Fruit fly (Drosophila melanogaster) whole organism, embryonic: Measurements from ENCODE around the gene CG3909.
A peak's percentile ranks its signal among the peaks of the same experiment; 100 is the strongest.

Experiments used
- CG10321 ChIP-seq: fragments of 200-800 bp; sonication (Bioruptor generic); IDR thresholded peaks from 2 replicates; pipeline ENCODE4 v1.3.6; 2022; ENCODE audit warnings: missing biosample characterization, missing genetic modification characterization
- CG10565 ChIP-seq: fragments of 200-800 bp; sonication (Bioruptor generic); optimal IDR thresholded peaks from 3 replicates; lab custom pipeline; 2016; ENCODE audit warnings: missing biosample characterization, mild to moderate bottlenecking, missing genetic modification characterization
- CG11695 ChIP-seq: fragments of 200-800 bp; sonication (Bioruptor generic); IDR thresholded peaks from 3 replicates; pipeline ENCODE4 v1.3.6; 2022; ENCODE audit warnings: missing biosample characterization, missing genetic modification characterization
- CG12071 ChIP-seq: fragments of 200-800 bp; sonication (Bioruptor generic); optimal IDR thresholded peaks from 3 replicates; lab custom pipeline; 2018; ENCODE audit warnings: missing biosample characterization, mild to moderate bottlenecking, missing genetic modification characterization
- CG13296 ChIP-seq: fragments of 200-800 bp; sonication (Bioruptor generic); optimal IDR thresholded peaks from 3 replicates; lab custom pipeline; 2018; ENCODE audit warnings: missing biosample characterization, mild to moderate bottlenecking, missing genetic modification characterization
- CG13894 ChIP-seq: fragments of 200-800 bp; sonication (Bioruptor generic); optimal IDR thresholded peaks from 3 replicates; lab custom pipeline; 2018; ENCODE audit warnings: missing biosample characterization, mild to moderate bottlenecking, missing genetic modification characterization, moderate library complexity
- CG15073 ChIP-seq: fragments of 200-800 bp; sonication (Bioruptor generic); optimal IDR thresholded peaks from 2 replicates; lab custom pipeline; 2016; ENCODE audit warnings: missing biosample characterization, missing genetic modification characterization
- CG16863 ChIP-seq: fragments of 200-800 bp; sonication (Bioruptor generic); optimal IDR thresholded peaks from 3 replicates; lab custom pipeline; 2016; ENCODE audit warnings: missing biosample characterization, missing genetic modification characterization
- CG17385 ChIP-seq: fragments of 200-800 bp; sonication (Bioruptor generic); optimal IDR thresholded peaks from 3 replicates; lab custom pipeline; 2018; ENCODE audit warnings: missing biosample characterization, mild to moderate bottlenecking, missing genetic modification characterization
- CG17802 ChIP-seq: fragments of 200-800 bp; sonication (Bioruptor generic); optimal IDR thresholded peaks from 2 replicates; lab custom pipeline; 2018; ENCODE audit warnings: missing biosample characterization, mild to moderate bottlenecking, missing genetic modification characterization, moderate library complexity
- CG18764 ChIP-seq: fragments of 200-800 bp; sonication (Bioruptor generic); optimal IDR thresholded peaks from 3 replicates; lab custom pipeline; 2016; ENCODE audit warnings: missing biosample characterization, missing genetic modification characterization
- CG30431 ChIP-seq: fragments of 200-800 bp; sonication (Bioruptor generic); optimal IDR thresholded peaks from 2 replicates; lab custom pipeline; 2017; ENCODE audit warnings: missing biosample characterization, missing genetic modification characterization
- CG34376 ChIP-seq: fragments of 200-800 bp; sonication (Bioruptor generic); optimal IDR thresholded peaks from 2 replicates; lab custom pipeline; 2018; ENCODE audit warnings: missing biosample characterization, mild to moderate bottlenecking, missing genetic modification characterization
- CG6813 ChIP-seq: fragments of 200-800 bp; sonication (Bioruptor generic); optimal IDR thresholded peaks from 2 replicates; lab custom pipeline; 2017; ENCODE audit warnings: missing biosample characterization, missing genetic modification characterization, mild to moderate bottlenecking, moderate library complexity, missing genetic modification reagents
- CG7372 ChIP-seq: fragments of 200-800 bp; sonication (Bioruptor generic); IDR thresholded peaks from 2 replicates; pipeline ENCODE4 v1.3.6; 2022; ENCODE audit warnings: missing biosample characterization, missing genetic modification characterization
- CG8281 ChIP-seq: fragments of 200-800 bp; sonication (Bioruptor generic); optimal IDR thresholded peaks from 2 replicates; lab custom pipeline; 2018; ENCODE audit warnings: missing biosample characterization, mild to moderate bottlenecking, missing genetic modification characterization, moderate library complexity
- CHES-1-like ChIP-seq: fragments of 200-800 bp; sonication (Bioruptor generic); optimal IDR thresholded peaks from 2 replicates; lab custom pipeline; 2016; ENCODE audit warnings: missing biosample characterization, missing genetic modification characterization
- Chrac-16 ChIP-seq: fragments of 200-800 bp; sonication (Bioruptor generic); optimal IDR thresholded peaks from 3 replicates; lab custom pipeline; 2016; ENCODE audit warnings: missing biosample characterization, missing genetic modification characterization
- CoRest ChIP-seq: fragments of 200-800 bp; sonication (Bioruptor generic); optimal IDR thresholded peaks from 3 replicates; lab custom pipeline; 2018; ENCODE audit warnings: missing biosample characterization, mild to moderate bottlenecking, missing genetic modification characterization, moderate library complexity
- Dfd ChIP-seq, 2 experiments: fragments of >200 bp; optimal IDR thresholded peaks; 2 replicates each; lab custom pipeline; 2017; ENCODE audit warnings: missing biosample characterization in 2 of 2, missing genetic modification characterization in 2 of 2
- Drgx ChIP-seq: fragments of 200-800 bp; sonication (Bioruptor generic); IDR thresholded peaks from 2 replicates; pipeline ENCODE4 v1.3.6; 2022; ENCODE audit warnings: missing biosample characterization, missing genetic modification characterization
- Ets65A ChIP-seq: fragments of 200-800 bp; sonication (Bioruptor generic); peaks from one replicate; lab custom pipeline; 2016; ENCODE audit warnings: missing biosample characterization, missing genetic modification characterization
- Hand ChIP-seq: fragments of 200-800 bp; sonication (Bioruptor generic); optimal IDR thresholded peaks from 2 replicates; lab custom pipeline; 2017; ENCODE audit warnings: mild to moderate bottlenecking, missing biosample characterization, missing genetic modification reagents, missing genetic modification characterization
- Hey ChIP-seq: fragments of 200-800 bp; sonication (Bioruptor generic); optimal IDR thresholded peaks from 3 replicates; lab custom pipeline; 2018; ENCODE audit warnings: missing biosample characterization, mild to moderate bottlenecking, missing genetic modification characterization
- Hmr ChIP-seq: fragments of 200-800 bp; sonication (Bioruptor generic); optimal IDR thresholded peaks from 3 replicates; lab custom pipeline; 2017; ENCODE audit warnings: mild to moderate bottlenecking, missing biosample characterization, missing genetic modification reagents, missing genetic modification characterization
- Jarid2 ChIP-seq: fragments of 200-800 bp; sonication (Bioruptor generic); optimal IDR thresholded peaks from 3 replicates; lab custom pipeline; 2017; ENCODE audit warnings: mild to moderate bottlenecking, missing biosample characterization, missing genetic modification reagents, missing genetic modification characterization
- MBD-R2 ChIP-seq: fragments of 200-800 bp; sonication (Bioruptor generic); IDR thresholded peaks from 2 replicates; pipeline ENCODE4 v1.3.6; 2022; ENCODE audit warnings: missing biosample characterization, missing genetic modification characterization
- Mad ChIP-seq: fragments of 200-800 bp; sonication (Bioruptor generic); optimal IDR thresholded peaks from 2 replicates; lab custom pipeline; 2016; ENCODE audit warnings: missing biosample characterization, missing genetic modification characterization
- Med ChIP-seq: fragments of 200-800 bp; sonication (Bioruptor generic); peaks from one replicate; lab custom pipeline; 2016; ENCODE audit warnings: missing biosample characterization, missing genetic modification characterization, mild to moderate bottlenecking, inconsistent platforms, moderate library complexity
- Ravus ChIP-seq: fragments of 200-800 bp; sonication (Bioruptor generic); IDR thresholded peaks from 2 replicates; pipeline ENCODE4 v1.3.6; 2022; ENCODE audit warnings: missing biosample characterization, missing genetic modification characterization
- Spps ChIP-seq: fragments of 200-800 bp; sonication (Bioruptor generic); optimal IDR thresholded peaks from 2 replicates; lab custom pipeline; 2018; ENCODE audit warnings: missing biosample characterization, mild to moderate bottlenecking, missing genetic modification characterization
- Xbp1 ChIP-seq: fragments of 200-800 bp; sonication (Bioruptor generic); optimal IDR thresholded peaks from 3 replicates; lab custom pipeline; 2016; ENCODE audit warnings: missing biosample characterization, mild to moderate bottlenecking, missing genetic modification characterization
- ase ChIP-seq: fragments of 200-800 bp; sonication (Bioruptor generic); IDR thresholded peaks from 3 replicates; pipeline ENCODE4 v1.3.6; 2022; ENCODE audit warnings: missing biosample characterization, missing genetic modification characterization
- bigmax ChIP-seq: fragments of 200-800 bp; sonication (Bioruptor generic); optimal IDR thresholded peaks from 2 replicates; lab custom pipeline; 2018; ENCODE audit warnings: missing biosample characterization, mild to moderate bottlenecking, missing genetic modification characterization
- crp ChIP-seq, 2 experiments: fragments of 200-800 bp; sonication (Bioruptor generic); optimal IDR thresholded peaks; 2 replicates in 1 of 2; 3 replicates in 1 of 2; lab custom pipeline; 2017; ENCODE audit warnings: missing biosample characterization in 2 of 2, missing genetic modification characterization in 2 of 2, mild to moderate bottlenecking in 1 of 2, moderate library complexity in 1 of 2
- cwo ChIP-seq: fragments of 200-800 bp; sonication (Bioruptor generic); optimal IDR thresholded peaks from 3 replicates; lab custom pipeline; 2017; ENCODE audit warnings: missing biosample characterization, missing genetic modification characterization, mild to moderate bottlenecking, moderate library complexity, missing genetic modification reagents
- ewg ChIP-seq: fragments of 200-800 bp; sonication (Bioruptor generic); optimal IDR thresholded peaks from 3 replicates; lab custom pipeline; 2017; ENCODE audit warnings: mild to moderate bottlenecking, missing biosample characterization, missing genetic modification reagents, missing genetic modification characterization
- exex ChIP-seq: fragments of 200-800 bp; sonication (Bioruptor generic); optimal IDR thresholded peaks from 4 replicates; lab custom pipeline; 2018; ENCODE audit warnings: missing biosample characterization, mild to moderate bottlenecking, missing genetic modification characterization, moderate library complexity
- gro ChIP-seq: fragments of 200-800 bp; sonication (Bioruptor generic); optimal IDR thresholded peaks from 2 replicates; lab custom pipeline; 2016; ENCODE audit warnings: missing biosample characterization, missing genetic modification characterization
- jigr1 ChIP-seq: fragments of 200-800 bp; sonication (Bioruptor generic); IDR thresholded peaks from 3 replicates; pipeline ENCODE4 v1.3.6; 2022; ENCODE audit warnings: missing biosample characterization, missing genetic modification characterization
- nerfin-2 ChIP-seq: fragments of 200-800 bp; sonication (Bioruptor generic); IDR thresholded peaks from 2 replicates; pipeline ENCODE4 v1.3.6; 2022; ENCODE audit warnings: missing biosample characterization, missing genetic modification characterization; ENCODE audit not compliant: partially characterized antibody
- pan ChIP-seq, 4 experiments: fragments of >200 bp in 3 of 4; fragments of 200-800 bp in 1 of 4; sonication (Bioruptor generic) in 1 of 4; optimal IDR thresholded peaks in 3 of 4; IDR thresholded peaks in 1 of 4; 2 replicates each; pipeline versions ENCODE4 v1.3.6 to Lab custom; 2017 to 2022; ENCODE audit warnings: missing biosample characterization in 2 of 4, missing genetic modification characterization in 2 of 4, mixed read lengths in 1 of 4
- psq ChIP-seq: fragments of 200-800 bp; sonication (Bioruptor generic); optimal IDR thresholded peaks from 2 replicates; lab custom pipeline; 2017; ENCODE audit warnings: missing biosample characterization, missing genetic modification characterization
- slbo ChIP-seq: fragments of 200-800 bp; sonication (Bioruptor generic); IDR thresholded peaks from 2 replicates; pipeline ENCODE4 v1.3.6; 2022; ENCODE audit warnings: missing biosample characterization, missing genetic modification characterization
- tna ChIP-seq: fragments of 200-800 bp; sonication (Bioruptor generic); IDR thresholded peaks from 2 replicates; pipeline ENCODE4 v1.3.6; 2022; ENCODE audit warnings: missing biosample characterization, missing genetic modification characterization; ENCODE audit not compliant: partially characterized antibody
- unpg ChIP-seq: fragments of 200-800 bp; sonication (Bioruptor generic); optimal IDR thresholded peaks from 3 replicates; lab custom pipeline; 2018; ENCODE audit warnings: missing biosample characterization, mild to moderate bottlenecking, missing genetic modification characterization, moderate library complexity
- wek ChIP-seq: fragments of 200-800 bp; sonication (Bioruptor generic); optimal IDR thresholded peaks from 3 replicates; lab custom pipeline; 2018; ENCODE audit warnings: missing biosample characterization, mild to moderate bottlenecking, missing genetic modification characterization, moderate library complexity
- zf30C ChIP-seq: fragments of 200-800 bp; sonication (Bioruptor generic); optimal IDR thresholded peaks from 3 replicates; lab custom pipeline; 2018; ENCODE audit warnings: missing biosample characterization, mild to moderate bottlenecking, missing genetic modification characterization

The CG3909 gene

dm6 chr3R:10093252-10094030 is 50.4 kb downstream of the CG3909 start (continued):
- TF ChIP-seq Dfd (GFP tag; optimal IDR thresholded peaks at IDR 0.05; lab: Kevin White, UChicago) = no peak
- no peak for TF ChIP-seq tna (GFP tag; lab: Robert Waterston, UW)
- TF ChIP-seq Hey (tag; lab: Kevin White, UChicago) = no peak
- no peak for TF ChIP-seq wek (GFP tag; lab: Kevin White, UChicago)
- peak; percentile 18 for TF ChIP-seq CG13296
- no peak for TF ChIP-seq zf30C
- TF ChIP-seq ase (GFP tag; lab: Robert Waterston, UW) = 0 out of 3 replicates have a peak, but pooled peaks have one; percentile 28
- no peak for TF ChIP-seq CG16863 (GFP tag; lab: Kevin White, UChicago)
- peak; percentile 27 for TF ChIP-seq gro (GFP tag; lab: Kevin White, UChicago)
- TF ChIP-seq Spps (tag; lab: Kevin White, UChicago) = no peak
- TF ChIP-seq Jarid2 = peak; percentile 88
- TF ChIP-seq Med (GFP tag; lab: Kevin White, UChicago) = peak; percentile 84
- no peak for TF ChIP-seq MBD-R2
- no peak for TF ChIP-seq Chrac-16
- no peak for TF ChIP-seq CG17802 (tag; lab: Kevin White, UChicago)
- TF ChIP-seq nerfin-2 (GFP tag; lab: Robert Waterston, UW) = 0 out of 2 replicates have a peak, but pooled peaks have one; percentile 37
- no peak for TF ChIP-seq CG8281
- peak; percentile 56 for TF ChIP-seq CG34376 (GFP tag; lab: Kevin White, UChicago)
- TF ChIP-seq pan (optimal IDR thresholded peaks at IDR 0.05; lab: Kevin White, UChicago) = no peak
- TF ChIP-seq pan (GFP tag; optimal IDR thresholded peaks at IDR 0.05 in 1 of 2, IDR thresholded peaks at IDR 0.05 in 1 of 2) = peak in 1 of 2 experiments; percentile 14
- peak; percentile 3 for TF ChIP-seq exex (tag; lab: Kevin White, UChicago)
- peak; percentile 23 for TF ChIP-seq CG17385
- peak; percentile 27 for TF ChIP-seq Xbp1 (GFP tag; lab: Kevin White, UChicago)
- TF ChIP-seq slbo (GFP tag; lab: Robert Waterston, UW) = 0 out of 2 replicates have a peak, but pooled peaks have one; percentile 11
- peak; percentile 1 for TF ChIP-seq Mad (GFP tag; lab: Kevin White, UChicago)
- no peak for TF ChIP-seq CG10565 (GFP tag; lab: Kevin White, UChicago)
- no peak for TF ChIP-seq CG15073 (GFP tag; lab: Kevin White, UChicago)
- no peak for TF ChIP-seq jigr1 (GFP tag; lab: Robert Waterston, UW)
- TF ChIP-seq Ets65A = peak; percentile 62
- TF ChIP-seq CHES-1-like (GFP tag; lab: Kevin White, UChicago) = no peak
- peak in 1 of 2 experiments; percentile 58 for TF ChIP-seq crp (GFP tag; optimal IDR thresholded peaks at IDR 0.05; lab: Kevin White, UChicago)
- TF ChIP-seq Drgx (GFP tag; lab: Robert Waterston, UW) = peak; percentile 36
- peak; percentile 50 for TF ChIP-seq CG6813 (GFP tag; lab: Kevin White, UChicago)
- no peak for TF ChIP-seq CG7372 (GFP tag; lab: Robert Waterston, UW)
- peak; percentile 16 for TF ChIP-seq CG12071 (GFP tag; lab: Kevin White, UChicago)
- TF ChIP-seq CG10321 (GFP tag; lab: Robert Waterston, UW) = peak; percentile 14; the same call in 1 of the 2 replicates
- peak; percentile 27; the same call in 1 of the 3 replicates for TF ChIP-seq CG11695
- no peak for TF ChIP-seq CG30431 (GFP tag; lab: Kevin White, UChicago)
- TF ChIP-seq CG13894 = peak; percentile 27
- TF ChIP-seq CG18764 = no peak
- peak; percentile 19 for TF ChIP-seq unpg (GFP tag; lab: Kevin White, UChicago)
- TF ChIP-seq Hmr = peak; percentile 28
- TF ChIP-seq ewg (GFP tag; lab: Kevin White, UChicago) = no peak
- peak; percentile 57 for TF ChIP-seq cwo (GFP tag; lab: Kevin White, UChicago)
- TF ChIP-seq CoRest = no peak
- no peak for TF ChIP-seq bigmax (GFP tag; lab: Kevin White, UChicago)
- TF ChIP-seq Ravus (GFP tag; lab: Robert Waterston, UW) = no peak
- TF ChIP-seq Hand = no peak
- TF ChIP-seq psq (GFP tag; lab: Kevin White, UChicago) = no peak
